Fruit fly (Drosophila melanogaster): ENCODE data around the gene CG18764.

The CG18764 gene

dm6 chr3R:11582253-11582589, 44.5 kb upstream of the CG18764 start (continued):
- TF ChIP-seq Optix (GFP tag; IDR thresholded peaks at IDR 0.05) (peak; percentile 79), cad (GFP tag; optimal IDR thresholded peaks at IDR 0.05) (no peak), pan (optimal IDR thresholded peaks at IDR 0.05) (no peak), pan (GFP tag; optimal IDR thresholded peaks at IDR 0.05 in 1 of 2, IDR thresholded peaks at IDR 0.05 in 1 of 2) (peak in 1 of 2 experiments; percentile 87), Hmx (GFP tag; optimal IDR thresholded peaks at IDR 0.05) (no peak), Ssrp (tag; optimal IDR thresholded peaks at IDR 0.05) (peak; percentile 60), fd3F (GFP tag; optimal IDR thresholded peaks at IDR 0.05) (peak; percentile 65), so (GFP tag; IDR thresholded peaks at IDR 0.05) (peak; percentile 57; the same call in 1 of the 3 replicates), vnd (GFP tag; IDR thresholded peaks at IDR 0.05; ENCODE audit: partially characterized antibody) (no peak), ranshi (GFP tag; IDR thresholded peaks at IDR 0.05) (peak; percentile 72), tin (GFP tag; optimal IDR thresholded peaks at IDR 0.05) (peak; percentile 29), Dip2 (GFP tag; IDR thresholded peaks at IDR 0.05) (no peak), lov (optimal IDR thresholded peaks at IDR 0.05) (no peak), lov (GFP tag; IDR thresholded peaks at IDR 0.05) (peak; percentile 62; the same call in 2 of the 3 replicates), Sry-δ (GFP tag; optimal IDR thresholded peaks at IDR 0.05) (no peak), CG2712 (tag; optimal IDR thresholded peaks at IDR 0.05) (peak; percentile 79), CG42726 (GFP tag; IDR thresholded peaks at IDR 0.05; ENCODE audit: partially characterized antibody) (no peak), CG11504 (tag; optimal IDR thresholded peaks at IDR 0.05) (no peak), Hr39 (optimal IDR thresholded peaks at IDR 0.05) (no peak), zfh2 (GFP tag; optimal IDR thresholded peaks at IDR 0.05) (peak; percentile 11), CG8924 (tag; optimal IDR thresholded peaks at IDR 0.05) (peak; percentile 55), Doc2 (GFP tag; IDR thresholded peaks at IDR 0.05) (peak; percentile 8; the same call in 1 of the 2 replicates), Meics (GFP tag; optimal IDR thresholded peaks at IDR 0.05) (no peak), CG12391 (tag; optimal IDR thresholded peaks at IDR 0.05) (peak; percentile 72), CG7357 (GFP tag; IDR thresholded peaks at IDR 0.05) (peak; percentile 57; the same call in 1 of the 3 replicates), Six4 (GFP tag; optimal IDR thresholded peaks at IDR 0.05) (peak; percentile 53), CG6765 (GFP tag; optimal IDR thresholded peaks at IDR 0.05) (peak; percentile 11), MBD-R2 (GFP tag; IDR thresholded peaks at IDR 0.05) (0 out of 2 replicates have a peak, but pooled peaks have one; percentile 26), H15 (GFP tag; IDR thresholded peaks at IDR 0.05) (peak; percentile 68; the same call in 2 of the 3 replicates), CG11456 (GFP tag; IDR thresholded peaks at IDR 0.05) (peak; percentile 11; the same call in 1 of the 3 replicates), cg (GFP tag; optimal IDR thresholded peaks at IDR 0.05) (no peak), Ptx1 (GFP tag; IDR thresholded peaks at IDR 0.05) (peak; percentile 87), al (GFP tag; IDR thresholded peaks at IDR 0.05) (peak; percentile 38; the same call in 1 of the 2 replicates), CG17829 (tag; optimal IDR thresholded peaks at IDR 0.05) (peak; percentile 67), D19A (tag; optimal IDR thresholded peaks at IDR 0.05) (peak; percentile 62), dm (GFP tag; optimal IDR thresholded peaks at IDR 0.05) (no peak), lilli (GFP tag; optimal IDR thresholded peaks at IDR 0.05) (peak; percentile 72), sim (GFP tag; IDR thresholded peaks at IDR 0.05) (0 out of 2 replicates have a peak, but pooled peaks have one; percentile 29), row (GFP tag; IDR thresholded peaks at IDR 0.05) (peak; percentile 85), CG11093 (GFP tag; IDR thresholded peaks at IDR 0.05) (peak; percentile 56; the same call in 1 of the 3 replicates), CG15269 (tag; optimal IDR thresholded peaks at IDR 0.05) (no peak), bowl (GFP tag; IDR thresholded peaks at IDR 0.05) (peak; percentile 68), E2f2 (GFP tag; IDR thresholded peaks at IDR 0.05) (peak; percentile 40), Ets65A (GFP tag) (peak; percentile 89), lola (GFP tag; optimal IDR thresholded peaks at IDR 0.05) (peak in 1 of 3 experiments; percentile 23), nerfin-2 (GFP tag; IDR thresholded peaks at IDR 0.05; ENCODE audit: partially characterized antibody) (no peak), CG1602 (GFP tag; optimal IDR thresholded peaks at IDR 0.05) (peak; percentile 26), chn (GFP tag; optimal IDR thresholded peaks at IDR 0.05) (peak; percentile 63), Dad (GFP tag; optimal IDR thresholded peaks at IDR 0.05) (peak; percentile 53), gsb-n (tag; optimal IDR thresholded peaks at IDR 0.05) (no peak), CG14667 (GFP tag; IDR thresholded peaks at IDR 0.05) (peak; percentile 61), CG17361 (GFP tag; IDR thresholded peaks at IDR 0.05) (no peak; the same call in 2 of the 3 replicates)
